Worm (Caenorhabditis elegans) whole organism, mixed stage, embryonic: Measurements from ENCODE around the gene coq-6.
A peak's percentile ranks its signal among the peaks of the same experiment; 100 is the strongest.

Experiments
- M03D4.4 ChIP-seq: sonication (generic microtip); optimal IDR thresholded peaks from 2 replicates; lab custom pipeline; 2017; ENCODE audit warnings: mild to moderate bottlenecking, missing genetic modification characterization, missing compliant biosample characterization
- bed-3 ChIP-seq: fragments of 200-800 bp; sonication (Bioruptor generic); optimal IDR thresholded peaks from 3 replicates; lab custom pipeline; 2018; ENCODE audit warnings: mild to moderate bottlenecking, missing genetic modification characterization, moderate library complexity, missing compliant biosample characterization
- blmp-1 ChIP-seq: fragments of 150-350 bp; optimal IDR thresholded peaks from 2 replicates; lab custom pipeline; 2014; ENCODE audit warnings: missing biosample characterization, missing genetic modification characterization
- ceh-39 ChIP-seq: fragments of 150-350 bp; optimal IDR thresholded peaks from 2 replicates; lab custom pipeline; 2014; ENCODE audit warnings: missing biosample characterization, missing genetic modification characterization
- ceh-43 ChIP-seq: fragments of 200-800 bp; sonication (Bioruptor generic); optimal IDR thresholded peaks from 2 replicates; lab custom pipeline; 2018; ENCODE audit warnings: mild to moderate bottlenecking, missing genetic modification characterization, moderate library complexity, missing compliant biosample characterization
- ceh-83 ChIP-seq: fragments of 200-800 bp; sonication (Bioruptor generic); optimal IDR thresholded peaks from 2 replicates; lab custom pipeline; 2018; ENCODE audit warnings: mild to moderate bottlenecking, missing genetic modification characterization, missing compliant biosample characterization
- ces-1 ChIP-seq: fragments of 150-350 bp; optimal IDR thresholded peaks from 2 replicates; lab custom pipeline; 2014; ENCODE audit warnings: missing biosample characterization, missing genetic modification reagents, missing genetic modification characterization
- cnd-1 ChIP-seq: fragments of 200-800 bp; sonication (Bioruptor generic); optimal IDR thresholded peaks from 2 replicates; lab custom pipeline; 2018; ENCODE audit warnings: mild to moderate bottlenecking, missing genetic modification characterization, missing compliant biosample characterization
- drap-1 ChIP-seq: fragments of 200-800 bp; sonication (Bioruptor generic); optimal IDR thresholded peaks from 3 replicates; lab custom pipeline; 2018; ENCODE audit warnings: mild to moderate bottlenecking, missing genetic modification characterization, missing compliant biosample characterization
- elt-1 ChIP-seq: sonication (generic microtip); optimal IDR thresholded peaks from 2 replicates; lab custom pipeline; 2017; ENCODE audit warnings: missing genetic modification characterization, mild to moderate bottlenecking, missing compliant biosample characterization, antibody characterized with exemption, moderate library complexity, borderline replicate concordance; ENCODE audit not compliant: insufficient read depth
- elt-3 ChIP-seq: fragments of 150-350 bp; optimal IDR thresholded peaks from 2 replicates; lab custom pipeline; 2014; ENCODE audit warnings: missing biosample characterization, missing genetic modification characterization
- flh-1 ChIP-seq: fragments of 200-800 bp; sonication (Bioruptor generic); optimal IDR thresholded peaks from 2 replicates; lab custom pipeline; 2018; ENCODE audit warnings: mild to moderate bottlenecking, missing genetic modification characterization, moderate library complexity, missing compliant biosample characterization
- ham-2 ChIP-seq: fragments of 200-800 bp; sonication (Bioruptor generic); optimal IDR thresholded peaks from 2 replicates; lab custom pipeline; 2018; ENCODE audit warnings: mild to moderate bottlenecking, missing genetic modification characterization, missing compliant biosample characterization
- hlh-1 ChIP-seq: fragments of 150-350 bp; optimal IDR thresholded peaks from 2 replicates; lab custom pipeline; 2014; ENCODE audit warnings: missing biosample characterization, missing genetic modification reagents, missing genetic modification characterization
- lin-13 ChIP-seq: fragments of 150-350 bp; optimal IDR thresholded peaks from 2 replicates; lab custom pipeline; 2014; ENCODE audit warnings: missing biosample characterization, missing genetic modification characterization
- lin-32 ChIP-seq: fragments of 200-800 bp; sonication (Bioruptor generic); optimal IDR thresholded peaks from 2 replicates; lab custom pipeline; 2018; ENCODE audit warnings: mild to moderate bottlenecking, missing genetic modification characterization, missing compliant biosample characterization
- lsy-2 ChIP-seq: fragments of 150-350 bp; optimal IDR thresholded peaks from 2 replicates; lab custom pipeline; 2014; ENCODE audit warnings: missing biosample characterization, missing genetic modification characterization
- mab-5 ChIP-seq: fragments of 150-350 bp; optimal IDR thresholded peaks from 2 replicates; lab custom pipeline; 2014; ENCODE audit warnings: missing biosample characterization, missing genetic modification characterization
- mep-1 ChIP-seq: fragments of 150-350 bp; optimal IDR thresholded peaks from 2 replicates; lab custom pipeline; 2017; ENCODE audit warnings: missing biosample characterization, missing genetic modification reagents, missing genetic modification characterization, inconsistent platforms
- mls-2 ChIP-seq: sonication (generic microtip); optimal IDR thresholded peaks from 2 replicates; lab custom pipeline; 2016; ENCODE audit warnings: mild to moderate bottlenecking, missing genetic modification characterization, moderate library complexity, missing compliant biosample characterization
- nhr-12 ChIP-seq: fragments of 150-350 bp; optimal IDR thresholded peaks from 2 replicates; lab custom pipeline; 2014; ENCODE audit warnings: missing biosample characterization, missing genetic modification characterization
- nhr-2 ChIP-seq: fragments of 150-350 bp; optimal IDR thresholded peaks from 2 replicates; lab custom pipeline; 2014; ENCODE audit warnings: missing biosample characterization, missing genetic modification characterization
- nhr-237 ChIP-seq: fragments of 150-350 bp; optimal IDR thresholded peaks from 2 replicates; lab custom pipeline; 2014; ENCODE audit warnings: missing biosample characterization, missing genetic modification characterization
- nhr-28 ChIP-seq: fragments of 150-350 bp; optimal IDR thresholded peaks from 2 replicates; lab custom pipeline; 2014; ENCODE audit warnings: missing biosample characterization, missing genetic modification characterization
- nhr-76 ChIP-seq: sonication (generic microtip); optimal IDR thresholded peaks from 2 replicates; lab custom pipeline; 2017; ENCODE audit warnings: missing biosample characterization, missing genetic modification characterization
- pha-4 ChIP-seq: fragments of 150-350 bp; optimal IDR thresholded peaks from 2 replicates; lab custom pipeline; 2018; ENCODE audit warnings: missing biosample characterization, missing genetic modification reagents, missing genetic modification characterization
- sem-2 ChIP-seq: fragments of 200-800 bp; sonication (Bioruptor generic); optimal IDR thresholded peaks from 2 replicates; lab custom pipeline; 2018; ENCODE audit warnings: mild to moderate bottlenecking, missing genetic modification characterization, missing compliant biosample characterization
- snpc-4 ChIP-seq: fragments of 150-350 bp; optimal IDR thresholded peaks from 2 replicates; lab custom pipeline; 2014; ENCODE audit warnings: missing biosample characterization, missing genetic modification characterization
- sptf-1 ChIP-seq: sonication (generic microtip); optimal IDR thresholded peaks from 2 replicates; lab custom pipeline; 2017; ENCODE audit warnings: mild to moderate bottlenecking, missing genetic modification characterization, moderate library complexity, missing compliant biosample characterization
- tbx-8 ChIP-seq: fragments of 200-800 bp; sonication (Bioruptor generic); optimal IDR thresholded peaks from 2 replicates; lab custom pipeline; 2018; ENCODE audit warnings: mild to moderate bottlenecking, missing genetic modification characterization, moderate library complexity, missing compliant biosample characterization
- unc-120 ChIP-seq: sonication (generic microtip); optimal IDR thresholded peaks from 2 replicates; lab custom pipeline; 2017; ENCODE audit warnings: missing genetic modification characterization, missing compliant biosample characterization; ENCODE audit not compliant: poor library complexity, severe bottlenecking
- unc-39 ChIP-seq: fragments of 150-350 bp; optimal IDR thresholded peaks from 2 replicates; lab custom pipeline; 2014; ENCODE audit warnings: missing biosample characterization, missing genetic modification characterization
- unc-62 ChIP-seq: fragments of 150-350 bp; optimal IDR thresholded peaks from 2 replicates; lab custom pipeline; 2014; ENCODE audit warnings: missing biosample characterization, missing genetic modification reagents, missing genetic modification characterization
- zip-8 ChIP-seq: fragments of 150-350 bp; optimal IDR thresholded peaks from 2 replicates; lab custom pipeline; 2014; ENCODE audit warnings: missing biosample characterization, missing genetic modification characterization
- ztf-11 ChIP-seq: fragments of 150-350 bp; optimal IDR thresholded peaks from 2 replicates; lab custom pipeline; 2014; ENCODE audit warnings: missing biosample characterization, missing genetic modification characterization

The coq-6 gene

ce11 chrV:9346804-9347203, 10.2 kb downstream of the coq-6 start, which contains the start of the genes K07B1.7 and try-5:
Gene K07B1.7 (minus strand): TSS chrV:9346962.
Gene try-5 (plus strand): TSS chrV:9347044.
- no peak for TF ChIP-seq nhr-28 (tag; lab: Kevin White, UChicago)
- TF ChIP-seq sptf-1 (tag; lab: Kevin White, UChicago), result no peak
- TF ChIP-seq ceh-83 (GFP tag; lab: Kevin White, UChicago), result no peak
- TF ChIP-seq elt-1 (tag; lab: Kevin White, UChicago), result no peak
- TF ChIP-seq nhr-76 (tag; lab: Kevin White, UChicago), result no peak
- TF ChIP-seq cnd-1, result no peak
- TF ChIP-seq nhr-2 (tag; lab: Kevin White, UChicago), result no peak
- no peak for TF ChIP-seq mab-5 (tag; lab: Kevin White, UChicago)
- TF ChIP-seq ham-2 (GFP tag; lab: Kevin White, UChicago), result no peak
- no peak for TF ChIP-seq flh-1 (GFP tag; lab: Kevin White, UChicago)
- no peak for TF ChIP-seq hlh-1 (tag; lab: Kevin White, UChicago)
- TF ChIP-seq drap-1 (GFP tag; lab: Kevin White, UChicago), result no peak
- no peak for TF ChIP-seq nhr-12 (tag; lab: Kevin White, UChicago)
- TF ChIP-seq elt-3 (tag; lab: Kevin White, UChicago), result no peak
- TF ChIP-seq mep-1 (tag; lab: Kevin White, UChicago), result peak; percentile 65
- no peak for TF ChIP-seq lin-32 (GFP tag; lab: Kevin White, UChicago)
- TF ChIP-seq unc-120 (tag; lab: Kevin White, UChicago), result no peak
- TF ChIP-seq ceh-43 (GFP tag; lab: Kevin White, UChicago), result no peak
- TF ChIP-seq blmp-1 (tag; lab: Kevin White, UChicago), result no peak
- no peak for TF ChIP-seq sem-2
- no peak for TF ChIP-seq zip-8 (tag; lab: Kevin White, UChicago)
- no peak for TF ChIP-seq tbx-8 (GFP tag; lab: Kevin White, UChicago)
- no peak for TF ChIP-seq ztf-11 (tag; lab: Kevin White, UChicago)
- peak; percentile 91 for TF ChIP-seq ceh-39
- TF ChIP-seq M03D4.4, result no peak
- no peak for TF ChIP-seq unc-39 (tag; lab: Kevin White, UChicago)
- TF ChIP-seq lsy-2 (tag; lab: Kevin White, UChicago), result peak; percentile 75
- no peak for TF ChIP-seq unc-62 (GFP tag; lab: Kevin White, UChicago)
- TF ChIP-seq bed-3, result no peak
- peak; percentile 48 for TF ChIP-seq nhr-237 (tag; lab: Kevin White, UChicago)
- TF ChIP-seq ces-1 (GFP tag; lab: Kevin White, UChicago), result peak; percentile 83
- no peak for TF ChIP-seq mls-2
- peak; percentile 45 for TF ChIP-seq pha-4 (tag; lab: Kevin White, UChicago)
- TF ChIP-seq snpc-4, result no peak
- peak; percentile 2 for TF ChIP-seq lin-13

ce11 chrV:9349687-9350086, 13.1 kb downstream of the coq-6 start, which contains the start of gene srx-47:
Gene srx-47 (plus strand): TSS chrV:9349987.
- TF ChIP-seq nhr-76 (tag; lab: Kevin White, UChicago), result no peak
- no peak for TF ChIP-seq pha-4 (tag; lab: Kevin White, UChicago)

ce11 chrV:9352947-9353346, 16.4 kb downstream of the coq-6 start, which contains the start of gene srx-46:
Gene srx-46 (plus strand): TSS chrV:9353247.
- no peak for TF ChIP-seq lin-13
- no peak for TF ChIP-seq flh-1 (GFP tag; lab: Kevin White, UChicago)
- no peak for TF ChIP-seq nhr-76 (tag; lab: Kevin White, UChicago)
- TF ChIP-seq mls-2, result no peak
- TF ChIP-seq bed-3, result no peak
- no peak for TF ChIP-seq elt-3 (tag; lab: Kevin White, UChicago)
- no peak for TF ChIP-seq tbx-8 (GFP tag; lab: Kevin White, UChicago)
- TF ChIP-seq hlh-1 (tag; lab: Kevin White, UChicago), result no peak
- no peak for TF ChIP-seq ham-2 (GFP tag; lab: Kevin White, UChicago)
- no peak for TF ChIP-seq elt-1 (tag; lab: Kevin White, UChicago)
- no peak for TF ChIP-seq zip-8 (tag; lab: Kevin White, UChicago)
- no peak for TF ChIP-seq lin-32 (GFP tag; lab: Kevin White, UChicago)
- TF ChIP-seq ceh-39, result no peak
- TF ChIP-seq M03D4.4, result no peak
- no peak for TF ChIP-seq mab-5 (tag; lab: Kevin White, UChicago)
